Fruit fly (Drosophila melanogaster) whole organism, embryonic: ENCODE results near the gene Ir31a.

Experiments used
- Atf3 ChIP-seq: fragments of 200-800 bp; sonication (Bioruptor generic); optimal IDR thresholded peaks from 3 replicates; lab custom pipeline; 2016; ENCODE audit warnings: missing biosample characterization, missing genetic modification characterization
- CG10321 ChIP-seq: fragments of 200-800 bp; sonication (Bioruptor generic); IDR thresholded peaks from 2 replicates; pipeline ENCODE4 v1.3.6; 2022; ENCODE audit warnings: missing biosample characterization, missing genetic modification characterization
- CG10431 ChIP-seq: fragments of 200-800 bp; sonication (Bioruptor generic); optimal IDR thresholded peaks from 3 replicates; lab custom pipeline; 2018; ENCODE audit warnings: missing biosample characterization, mild to moderate bottlenecking, missing genetic modification characterization
- CG13296 ChIP-seq: fragments of 200-800 bp; sonication (Bioruptor generic); optimal IDR thresholded peaks from 3 replicates; lab custom pipeline; 2018; ENCODE audit warnings: missing biosample characterization, mild to moderate bottlenecking, missing genetic modification characterization
- CG14050 ChIP-seq: fragments of 200-800 bp; sonication (Bioruptor generic); IDR thresholded peaks from 3 replicates; pipeline ENCODE4 v1.3.6; 2022; ENCODE audit warnings: missing biosample characterization, missing genetic modification characterization
- CG18599 ChIP-seq: fragments of 200-800 bp; sonication (Bioruptor generic); optimal IDR thresholded peaks from 3 replicates; lab custom pipeline; 2017; ENCODE audit warnings: missing biosample characterization, missing genetic modification characterization, mild to moderate bottlenecking, moderate library complexity, missing genetic modification reagents
- CG2129 ChIP-seq: fragments of 200-800 bp; sonication (Bioruptor generic); IDR thresholded peaks from 2 replicates; pipeline ENCODE4 v1.3.6; 2022; ENCODE audit warnings: missing biosample characterization, missing genetic modification characterization; ENCODE audit not compliant: partially characterized antibody
- CG30403 ChIP-seq: fragments of 200-800 bp; sonication (Bioruptor generic); optimal IDR thresholded peaks from 3 replicates; lab custom pipeline; 2016; ENCODE audit warnings: missing biosample characterization, missing genetic modification characterization
- CG31365 ChIP-seq: fragments of 200-800 bp; sonication (Bioruptor generic); optimal IDR thresholded peaks from 2 replicates; lab custom pipeline; 2018; ENCODE audit warnings: missing biosample characterization, mild to moderate bottlenecking, missing genetic modification characterization
- CG32767 ChIP-seq: fragments of 200-800 bp; sonication (Bioruptor generic); IDR thresholded peaks from 2 replicates; pipeline ENCODE4 v1.3.6; 2022; ENCODE audit warnings: missing biosample characterization, missing genetic modification characterization
- CG34376 ChIP-seq: fragments of 200-800 bp; sonication (Bioruptor generic); optimal IDR thresholded peaks from 2 replicates; lab custom pipeline; 2018; ENCODE audit warnings: missing biosample characterization, mild to moderate bottlenecking, missing genetic modification characterization
- CG3726 ChIP-seq: fragments of 200-800 bp; sonication (Bioruptor generic); IDR thresholded peaks from 3 replicates; pipeline ENCODE4, ENCODE4 v1.3.6; 2022; ENCODE audit warnings: missing biosample characterization, missing genetic modification characterization
- CG4282 ChIP-seq: fragments of 200-800 bp; sonication (Bioruptor generic); optimal IDR thresholded peaks from 2 replicates; lab custom pipeline; 2016; ENCODE audit warnings: missing biosample characterization, missing genetic modification characterization
- CG4360 ChIP-seq: fragments of 200-800 bp; sonication (Bioruptor generic); IDR thresholded peaks from 2 replicates; pipeline ENCODE4 v1.3.6; 2022; ENCODE audit warnings: missing biosample characterization, missing genetic modification characterization
- CG7271 ChIP-seq: fragments of 200-800 bp; sonication (Bioruptor generic); optimal IDR thresholded peaks from 2 replicates; lab custom pipeline; 2018; ENCODE audit warnings: missing biosample characterization, mild to moderate bottlenecking, missing genetic modification characterization, moderate library complexity
- CG7357 ChIP-seq: fragments of 200-800 bp; sonication (Bioruptor generic); IDR thresholded peaks from 3 replicates; pipeline ENCODE4 v1.3.6; 2022; ENCODE audit warnings: missing biosample characterization, missing genetic modification characterization
- CG7987 ChIP-seq: fragments of 200-800 bp; sonication (Bioruptor generic); optimal IDR thresholded peaks from 2 replicates; lab custom pipeline; 2018; ENCODE audit warnings: missing biosample characterization, mild to moderate bottlenecking, missing genetic modification characterization, moderate library complexity
- Dfd ChIP-seq, 2 experiments: fragments of >200 bp; optimal IDR thresholded peaks; 2 replicates each; lab custom pipeline; 2017; ENCODE audit warnings: missing biosample characterization in 2 of 2, missing genetic modification characterization in 2 of 2
- E2f1 ChIP-seq: fragments of 200-800 bp; sonication (Bioruptor generic); IDR thresholded peaks from 2 replicates; pipeline ENCODE4 v1.3.6; 2022; ENCODE audit warnings: missing biosample characterization, missing genetic modification characterization
- Elba2 ChIP-seq: fragments of 200-800 bp; sonication (Bioruptor generic); optimal IDR thresholded peaks from 3 replicates; lab custom pipeline; 2016; ENCODE audit warnings: missing biosample characterization, missing genetic modification characterization
- GATAe ChIP-seq: fragments of 200-800 bp; sonication (Bioruptor generic); conservative IDR thresholded peaks from 2 replicates; pipeline ENCODE4 v1.3.6; 2022; ENCODE audit warnings: missing biosample characterization, missing genetic modification characterization
- H15 ChIP-seq: fragments of 200-800 bp; sonication (Bioruptor generic); IDR thresholded peaks from 3 replicates; pipeline ENCODE4 v1.3.6; 2022; ENCODE audit warnings: missing biosample characterization, missing genetic modification characterization
- HLH54F ChIP-seq: fragments of 200-800 bp; sonication (Bioruptor generic); optimal IDR thresholded peaks from 3 replicates; lab custom pipeline; 2016; ENCODE audit warnings: missing biosample characterization, missing genetic modification characterization
- Hr3 ChIP-seq: fragments of 200-800 bp; sonication (Bioruptor generic); optimal IDR thresholded peaks from 3 replicates; lab custom pipeline; 2016; ENCODE audit warnings: missing biosample characterization, missing genetic modification characterization
- Myb ChIP-seq: fragments of 200-800 bp; sonication (Bioruptor generic); optimal IDR thresholded peaks from 2 replicates; lab custom pipeline; 2016; ENCODE audit warnings: missing biosample characterization, missing genetic modification characterization
- NC2β ChIP-seq: fragments of 200-800 bp; sonication (Bioruptor generic); optimal IDR thresholded peaks from 2 replicates; lab custom pipeline; 2016; ENCODE audit warnings: missing biosample characterization, missing genetic modification characterization
- Nf-YB ChIP-seq: fragments of 200-800 bp; sonication (Bioruptor generic); optimal IDR thresholded peaks from 3 replicates; lab custom pipeline; 2019; ENCODE audit warnings: missing biosample characterization, mild to moderate bottlenecking, missing genetic modification characterization, moderate library complexity
- Opbp ChIP-seq: fragments of 200-800 bp; sonication (Bioruptor generic); IDR thresholded peaks from 3 replicates; pipeline ENCODE4 v1.3.6; 2022; ENCODE audit warnings: missing biosample characterization, missing genetic modification characterization; ENCODE audit not compliant: partially characterized antibody
- Poxn ChIP-seq: fragments of 200-800 bp; sonication (Bioruptor generic); IDR thresholded peaks from 2 replicates; pipeline ENCODE4 v1.3.6; 2022; ENCODE audit warnings: missing biosample characterization, missing genetic modification characterization
- Rfx ChIP-seq: fragments of 200-800 bp; sonication (Bioruptor generic); IDR thresholded peaks from 2 replicates; pipeline ENCODE4 v1.3.6; 2022; ENCODE audit warnings: missing biosample characterization, missing genetic modification characterization
- Scr ChIP-seq: fragments of 200-800 bp; sonication (Bioruptor generic); IDR thresholded peaks from 2 replicates; pipeline ENCODE4 v1.3.6; 2022; ENCODE audit warnings: missing biosample characterization, missing genetic modification characterization; ENCODE audit not compliant: partially characterized antibody
- Sin3A ChIP-seq: fragments of >200 bp; optimal IDR thresholded peaks from 2 replicates; lab custom pipeline; 2018
- bbx ChIP-seq: fragments of 200-800 bp; sonication (Bioruptor generic); IDR thresholded peaks from 2 replicates; pipeline ENCODE4 v1.3.6; 2022; ENCODE audit warnings: missing biosample characterization, missing genetic modification characterization; ENCODE audit not compliant: partially characterized antibody
- bowl ChIP-seq: fragments of 200-800 bp; sonication (Bioruptor generic); IDR thresholded peaks from 2 replicates; pipeline ENCODE4 v1.3.6; 2022; ENCODE audit warnings: missing biosample characterization, missing genetic modification characterization
- cas ChIP-seq: fragments of 200-800 bp; sonication (Bioruptor generic); IDR thresholded peaks from 2 replicates; pipeline ENCODE4 v1.3.6; 2022; ENCODE audit warnings: missing biosample characterization, missing genetic modification characterization
- dan ChIP-seq: fragments of 200-800 bp; sonication (Bioruptor generic); IDR thresholded peaks from 2 replicates; pipeline ENCODE4 v1.3.6; 2022; ENCODE audit warnings: missing biosample characterization, missing genetic modification characterization
- dimm ChIP-seq: fragments of 200-800 bp; sonication (Bioruptor generic); IDR thresholded peaks from 2 replicates; pipeline ENCODE4 v1.3.6; 2022; ENCODE audit warnings: missing biosample characterization, missing genetic modification characterization
- dpn ChIP-seq, 2 experiments: fragments of 200-800 bp; sonication (Bioruptor generic); optimal IDR thresholded peaks; 3 replicates each; lab custom pipeline; 2016; ENCODE audit warnings: missing biosample characterization in 2 of 2, missing genetic modification characterization in 2 of 2
- eve ChIP-seq, 2 experiments: fragments of >200 bp; optimal IDR thresholded peaks; 2 replicates each; lab custom pipeline; 2017; ENCODE audit warnings: missing biosample characterization in 2 of 2, missing genetic modification characterization in 2 of 2
- ftz-f1 ChIP-seq: fragments of 200-800 bp; sonication (Bioruptor generic); optimal IDR thresholded peaks from 2 replicates; lab custom pipeline; 2016; ENCODE audit warnings: missing biosample characterization, missing genetic modification characterization
- fu2 ChIP-seq: fragments of 200-800 bp; sonication (Bioruptor generic); optimal IDR thresholded peaks from 2 replicates; lab custom pipeline; 2016; ENCODE audit warnings: missing biosample characterization, missing genetic modification characterization
- gcm ChIP-seq: fragments of 200-800 bp; sonication (Bioruptor generic); optimal IDR thresholded peaks from 2 replicates; lab custom pipeline; 2019; ENCODE audit warnings: missing biosample characterization, mild to moderate bottlenecking, missing genetic modification characterization, moderate library complexity
- gfzf ChIP-seq: fragments of 200-800 bp; sonication (Bioruptor generic); optimal IDR thresholded peaks from 2 replicates; lab custom pipeline; 2016; ENCODE audit warnings: missing biosample characterization, mild to moderate bottlenecking, missing genetic modification characterization, moderate library complexity
- hth ChIP-seq: fragments of >200 bp; optimal IDR thresholded peaks from 2 replicates; lab custom pipeline; 2017; ENCODE audit warnings: inconsistent platforms
- lmd ChIP-seq: fragments of 200-800 bp; sonication (Bioruptor generic); IDR thresholded peaks from 2 replicates; pipeline ENCODE4 v1.3.6; 2022; ENCODE audit warnings: missing biosample characterization, missing genetic modification characterization
- lola ChIP-seq, 3 experiments: fragments of >200 bp in 2 of 3; fragments of 200-800 bp in 1 of 3; sonication (Bioruptor generic) in 1 of 3; optimal IDR thresholded peaks; 2 replicates each; lab custom pipeline; 2017 to 2019; ENCODE audit warnings: missing biosample characterization in 3 of 3, missing genetic modification characterization in 3 of 3, mild to moderate bottlenecking in 1 of 3, moderate library complexity in 1 of 3
- nom ChIP-seq: fragments of 200-800 bp; sonication (Bioruptor generic); optimal IDR thresholded peaks from 2 replicates; lab custom pipeline; 2017; ENCODE audit warnings: missing biosample characterization, missing genetic modification characterization, mild to moderate bottlenecking, moderate library complexity, missing genetic modification reagents
- peb ChIP-seq: fragments of 200-800 bp; sonication (Bioruptor generic); IDR thresholded peaks from 2 replicates; pipeline ENCODE4 v1.3.6; 2022; ENCODE audit warnings: missing biosample characterization, missing genetic modification characterization
- sna ChIP-seq: fragments of 200-800 bp; sonication (Bioruptor generic); IDR thresholded peaks from 2 replicates; pipeline ENCODE4 v1.3.6; 2022; ENCODE audit warnings: missing biosample characterization, missing genetic modification characterization; ENCODE audit not compliant: partially characterized antibody
- tna ChIP-seq: fragments of 200-800 bp; sonication (Bioruptor generic); IDR thresholded peaks from 2 replicates; pipeline ENCODE4 v1.3.6; 2022; ENCODE audit warnings: missing biosample characterization, missing genetic modification characterization; ENCODE audit not compliant: partially characterized antibody
- unc-4 ChIP-seq: fragments of 200-800 bp; sonication (Bioruptor generic); IDR thresholded peaks from 2 replicates; pipeline ENCODE4 v1.3.6; 2022; ENCODE audit warnings: missing biosample characterization, missing genetic modification characterization; ENCODE audit not compliant: partially characterized antibody
- yki ChIP-seq: fragments of >200 bp; optimal IDR thresholded peaks from 3 replicates; lab custom pipeline; 2018

The Ir31a gene

DNA sequence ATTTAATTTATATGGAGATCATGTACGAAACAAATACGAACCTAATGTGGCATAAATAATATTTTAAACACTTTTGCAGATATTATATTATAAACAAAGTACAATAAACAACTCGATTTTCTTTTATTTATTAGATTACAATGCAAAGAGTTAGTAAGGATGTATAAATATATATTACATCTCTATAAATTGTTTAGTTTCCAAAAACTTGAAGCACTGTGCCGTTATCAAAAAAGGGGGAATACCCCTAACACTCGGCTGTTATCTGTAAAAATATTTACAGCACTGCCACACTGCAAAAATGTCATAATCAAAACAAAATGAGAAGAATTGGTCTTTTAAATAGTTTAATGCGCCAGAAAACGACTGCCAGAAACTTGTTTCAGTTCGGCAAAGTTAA lies 23.2 kb downstream of the Ir31a start, which contains the start of gene CG5188 (continued):
- TF ChIP-seq Poxn (GFP tag; lab: Robert Waterston, UW) (no peak), CG7357 (GFP tag; lab: Robert Waterston, UW) (no peak), Dfd (GFP tag; optimal IDR thresholded peaks at IDR 0.05; lab: Kevin White, UChicago) (no peak), CG4360 (GFP tag; lab: Robert Waterston, UW) (no peak), CG10431 (GFP tag; lab: Kevin White, UChicago) (peak; percentile 2), CG14050 (no peak), HLH54F (GFP tag; lab: Kevin White, UChicago) (no peak), bbx (GFP tag; lab: Robert Waterston, UW) (no peak), NC2β (GFP tag; lab: Kevin White, UChicago) (peak; percentile 17), dpn (GFP tag; optimal IDR thresholded peaks at IDR 0.05; lab: Kevin White, UChicago) (peak; percentile 15 to 56), CG30403 (GFP tag; lab: Kevin White, UChicago) (peak; percentile 50), hth (lab: Kevin White, UChicago) (no peak), Rfx (GFP tag; lab: Robert Waterston, UW) (peak; percentile 61), ftz-f1 (no peak), Myb (GFP tag; lab: Kevin White, UChicago) (no peak), CG2129 (GFP tag; lab: Robert Waterston, UW) (no peak), CG31365 (no peak), lmd (GFP tag; lab: Robert Waterston, UW) (peak; percentile 14; the same call in 1 of the 2 replicates), Elba2 (GFP tag; lab: Kevin White, UChicago) (no peak), CG32767 (no peak), lola (GFP tag; optimal IDR thresholded peaks at IDR 0.05; lab: Kevin White, UChicago) (peak in 1 of 3 experiments; percentile 37), GATAe (GFP tag; lab: Robert Waterston, UW) (no peak; the same call in 1 of the 2 replicates), E2f1 (GFP tag; lab: Robert Waterston, UW) (no peak), bowl (GFP tag; lab: Robert Waterston, UW) (no peak), CG3726 (GFP tag; lab: Robert Waterston, UW) (0 out of 3 replicates have a peak, but pooled peaks have one; percentile 35), H15 (GFP tag; lab: Robert Waterston, UW) (no peak), CG7271 (tag; lab: Kevin White, UChicago) (peak; percentile 20), Atf3 (GFP tag; lab: Kevin White, UChicago) (no peak), cas (GFP tag; lab: Robert Waterston, UW) (no peak), CG7987 (no peak), nom (GFP tag; lab: Kevin White, UChicago) (peak; percentile 49), gfzf (GFP tag; lab: Kevin White, UChicago) (peak; percentile 54), Sin3A (lab: Kevin White, UChicago) (no peak), CG10321 (no peak), CG13296 (GFP tag; lab: Kevin White, UChicago) (peak; percentile 34), Opbp (GFP tag; lab: Robert Waterston, UW) (no peak), gcm (peak; percentile 42), CG18599 (no peak), CG34376 (GFP tag; lab: Kevin White, UChicago) (peak; percentile 42), sna (GFP tag; lab: Robert Waterston, UW) (0 out of 2 replicates have a peak, but pooled peaks have one; percentile 36), eve (GFP tag; optimal IDR thresholded peaks at IDR 0.05; lab: Kevin White, UChicago) (no peak), yki (lab: Kevin White, UChicago) (no peak), tna (no peak), Scr (peak; percentile 47; the same call in 1 of the 2 replicates), Nf-YB (GFP tag; lab: Kevin White, UChicago) (peak; percentile 7), fu2 (GFP tag; lab: Kevin White, UChicago) (no peak), CG4282 (peak; percentile 6), unc-4 (GFP tag; lab: Robert Waterston, UW) (0 out of 2 replicates have a peak, but pooled peaks have one; percentile 26), peb (no peak), dan (no peak), Hr3 (GFP tag; lab: Kevin White, UChicago) (peak; percentile 9), dimm (GFP tag; lab: Robert Waterston, UW) (no peak)
